Worm (Caenorhabditis elegans) whole organism, young adult: ENCODE results near the gene kin-24.
A peak's percentile ranks its signal among the peaks of the same experiment; 100 is the strongest.

Experiments used
- B0035.1 ChIP-seq: sonication (generic microtip); optimal IDR thresholded peaks from 2 replicates; lab custom pipeline; 2016; ENCODE audit warnings: missing genetic modification characterization, mild to moderate bottlenecking, missing compliant biosample characterization, missing genotype, missing genetic modification reagents
- C06A6.2 ChIP-seq: fragments of 200-800 bp; sonication (Bioruptor generic); conservative IDR thresholded peaks from 2 replicates; pipeline ENCODE4 v1.3.6; 2022; ENCODE audit warnings: missing genetic modification characterization, missing compliant biosample characterization
- F10E7.11 ChIP-seq: sonication (generic microtip); optimal IDR thresholded peaks from 2 replicates; lab custom pipeline; 2017; ENCODE audit warnings: mild to moderate bottlenecking, missing genetic modification characterization, moderate library complexity, missing compliant biosample characterization
- F52B5.7 ChIP-seq: sonication (generic microtip); optimal IDR thresholded peaks from 2 replicates; lab custom pipeline; 2016; ENCODE audit warnings: mild to moderate bottlenecking, missing genetic modification characterization, missing compliant biosample characterization
- Y53F4B.3 ChIP-seq: fragments of 200-800 bp; sonication (Bioruptor generic); IDR thresholded peaks from 2 replicates; pipeline ENCODE4 v1.3.6; 2022; ENCODE audit warnings: missing genetic modification reagents, missing genetic modification characterization, missing compliant biosample characterization
- ZK185.1 ChIP-seq: sonication (generic microtip); optimal IDR thresholded peaks from 2 replicates; lab custom pipeline; 2016; ENCODE audit warnings: mild to moderate bottlenecking, missing genetic modification characterization, missing compliant biosample characterization; ENCODE audit not compliant: poor library complexity, severe bottlenecking
- akir-1 ChIP-seq: fragments of 200-800 bp; sonication (Bioruptor generic); optimal IDR thresholded peaks from 2 replicates; lab custom pipeline; 2018; ENCODE audit warnings: mild to moderate bottlenecking, missing genetic modification characterization, moderate library complexity, missing compliant biosample characterization
- aptf-3 ChIP-seq: fragments of 200-800 bp; sonication (Bioruptor generic); IDR thresholded peaks from 2 replicates; pipeline ENCODE4 v1.3.6; 2022; ENCODE audit warnings: missing genetic modification characterization, missing compliant biosample characterization
- atf-7 ChIP-seq: sonication (generic microtip); optimal IDR thresholded peaks from 2 replicates; lab custom pipeline; 2017; ENCODE audit warnings: mild to moderate bottlenecking, missing genetic modification characterization, missing compliant biosample characterization
- attf-5 ChIP-seq: fragments of 200-800 bp; sonication (Bioruptor generic); optimal IDR thresholded peaks from 2 replicates; lab custom pipeline; 2018; ENCODE audit warnings: mild to moderate bottlenecking, missing genetic modification characterization, missing compliant biosample characterization
- attf-6 ChIP-seq: fragments of 200-800 bp; sonication (Bioruptor generic); IDR thresholded peaks from 2 replicates; pipeline ENCODE4 v1.3.6; 2022; ENCODE audit warnings: missing genetic modification reagents, missing genetic modification characterization, missing compliant biosample characterization
- bed-2 ChIP-seq: fragments of 200-800 bp; sonication (Bioruptor generic); IDR thresholded peaks from 2 replicates; pipeline ENCODE4 v1.3.6; 2022; ENCODE audit warnings: missing genetic modification reagents, missing genetic modification characterization, missing compliant biosample characterization
- cebp-1 ChIP-seq, 2 experiments: fragments of 200-800 bp in 1 of 2; sonication (Bioruptor generic) in 1 of 2; sonication (generic microtip) in 1 of 2; IDR thresholded peaks in 1 of 2; optimal IDR thresholded peaks in 1 of 2; 2 replicates each; pipeline versions ENCODE4 v1.3.6 to Lab custom; 2017 to 2022; ENCODE audit warnings: missing compliant biosample characterization in 2 of 2, missing genetic modification characterization in 2 of 2, mild to moderate bottlenecking in 1 of 2, missing genetic modification reagents in 1 of 2, moderate library complexity in 1 of 2
- ceh-27 ChIP-seq: fragments of 200-800 bp; sonication (Bioruptor generic); optimal IDR thresholded peaks from 2 replicates; lab custom pipeline; 2018; ENCODE audit warnings: mild to moderate bottlenecking, missing genetic modification characterization, moderate library complexity, missing compliant biosample characterization
- chd-7 ChIP-seq: sonication (generic microtip); optimal IDR thresholded peaks from 2 replicates; lab custom pipeline; 2016; ENCODE audit warnings: mild to moderate bottlenecking, missing genetic modification characterization, moderate library complexity, missing compliant biosample characterization
- die-1 ChIP-seq: sonication (generic microtip); optimal IDR thresholded peaks from 2 replicates; lab custom pipeline; 2016; ENCODE audit warnings: missing genotype, mild to moderate bottlenecking, missing genetic modification characterization, missing compliant biosample characterization
- dpl-1 ChIP-seq: fragments of 150-350 bp; optimal IDR thresholded peaks from 2 replicates; lab custom pipeline; 2014; ENCODE audit warnings: missing biosample characterization, missing genetic modification reagents, missing genetic modification characterization
- fkh-3 ChIP-seq: sonication (generic microtip); optimal IDR thresholded peaks from 2 replicates; lab custom pipeline; 2016; ENCODE audit warnings: mild to moderate bottlenecking, missing genetic modification characterization, missing compliant biosample characterization
- let-526 ChIP-seq: fragments of 200-800 bp; sonication (Bioruptor generic); IDR thresholded peaks from 2 replicates; pipeline ENCODE4 v1.3.6; 2022; ENCODE audit warnings: missing genetic modification reagents, missing genetic modification characterization, missing compliant biosample characterization
- lin-54 ChIP-seq: fragments of 200-800 bp; sonication (Bioruptor generic); optimal IDR thresholded peaks from 2 replicates; lab custom pipeline; 2018; ENCODE audit warnings: mild to moderate bottlenecking, missing genetic modification characterization, missing compliant biosample characterization
- lsl-1 ChIP-seq: fragments of 200-800 bp; sonication (Bioruptor generic); optimal IDR thresholded peaks from 2 replicates; lab custom pipeline; 2018; ENCODE audit warnings: mild to moderate bottlenecking, missing genetic modification characterization, moderate library complexity, missing compliant biosample characterization
- madf-10 ChIP-seq: sonication (generic microtip); optimal IDR thresholded peaks from 2 replicates; lab custom pipeline; 2016; ENCODE audit warnings: mild to moderate bottlenecking, missing genetic modification characterization, missing compliant biosample characterization
- madf-8 ChIP-seq: fragments of 200-800 bp; sonication (Bioruptor generic); conservative IDR thresholded peaks from 2 replicates; pipeline ENCODE4 v1.3.6; 2022; ENCODE audit warnings: missing genetic modification reagents, missing genetic modification characterization, missing compliant biosample characterization
- mel-28 ChIP-seq: sonication (generic microtip); optimal IDR thresholded peaks from 2 replicates; lab custom pipeline; 2016; ENCODE audit warnings: borderline replicate concordance, mild to moderate bottlenecking, missing genetic modification characterization, missing compliant biosample characterization
- nfya-2 ChIP-seq: fragments of 200-800 bp; sonication (Bioruptor generic); IDR thresholded peaks from 2 replicates; pipeline ENCODE4 v1.3.6; 2022; ENCODE audit warnings: missing genetic modification reagents, missing genetic modification characterization, missing compliant biosample characterization
- nhr-179 ChIP-seq: sonication (generic microtip); optimal IDR thresholded peaks from 2 replicates; lab custom pipeline; 2016; ENCODE audit warnings: mild to moderate bottlenecking, missing genetic modification characterization, missing compliant biosample characterization
- nhr-90 ChIP-seq: sonication (generic microtip); optimal IDR thresholded peaks from 2 replicates; lab custom pipeline; 2016; ENCODE audit warnings: missing genotype, mild to moderate bottlenecking, missing genetic modification characterization, missing compliant biosample characterization
- repo-1 ChIP-seq: sonication (generic microtip); optimal IDR thresholded peaks from 2 replicates; lab custom pipeline; 2017; ENCODE audit warnings: mild to moderate bottlenecking, missing genetic modification characterization, missing compliant biosample characterization
- sea-2 ChIP-seq: fragments of 200-800 bp; sonication (Bioruptor generic); IDR thresholded peaks from 2 replicates; pipeline ENCODE4 v1.3.6; 2022; ENCODE audit warnings: missing genetic modification characterization, missing compliant biosample characterization
- snpc-1.1 ChIP-seq: sonication (generic microtip); optimal IDR thresholded peaks from 2 replicates; lab custom pipeline; 2017; ENCODE audit warnings: missing genetic modification characterization, mild to moderate bottlenecking, missing compliant biosample characterization, antibody characterized with exemption, moderate library complexity, missing genotype, missing genetic modification reagents; ENCODE audit not compliant: insufficient read depth
- snpc-1.3 ChIP-seq: sonication (generic microtip); optimal IDR thresholded peaks from 2 replicates; lab custom pipeline; 2017; ENCODE audit warnings: missing genetic modification characterization, mild to moderate bottlenecking, missing compliant biosample characterization, antibody characterized with exemption, moderate library complexity, missing genotype, missing genetic modification reagents; ENCODE audit not compliant: insufficient read depth
- snpc-3.4 ChIP-seq: sonication (generic microtip); optimal IDR thresholded peaks from 2 replicates; lab custom pipeline; 2017; ENCODE audit warnings: missing genetic modification characterization, mild to moderate bottlenecking, missing compliant biosample characterization, antibody characterized with exemption, moderate library complexity, missing genotype, missing genetic modification reagents
- snpc-4 ChIP-seq, 5 experiments: fragments of 150-350 bp in 1 of 5; sonication (generic microtip) in 4 of 5; optimal IDR thresholded peaks; 2 replicates each; lab custom pipeline; 2014 to 2018; ENCODE audit warnings: missing genetic modification characterization in 5 of 5, missing biosample characterization in 3 of 5, antibody characterized with exemption in 2 of 5, mild to moderate bottlenecking in 2 of 5, missing compliant biosample characterization in 2 of 5, missing genotype in 2 of 5, moderate library complexity in 2 of 5, missing genetic modification reagents in 1 of 5
- sptf-2 ChIP-seq: fragments of 200-800 bp; sonication (Bioruptor generic); optimal IDR thresholded peaks from 2 replicates; lab custom pipeline; 2018; ENCODE audit warnings: mild to moderate bottlenecking, missing genetic modification characterization, missing compliant biosample characterization
- unc-62 ChIP-seq: fragments of 150-350 bp; optimal IDR thresholded peaks from 2 replicates; lab custom pipeline; 2014; ENCODE audit warnings: missing biosample characterization, missing genetic modification reagents, missing genetic modification characterization
- zfh-2 ChIP-seq: fragments of 200-800 bp; sonication (Bioruptor generic); conservative IDR thresholded peaks from 2 replicates; pipeline ENCODE4 v1.3.6; 2022; ENCODE audit warnings: missing genetic modification reagents, missing genetic modification characterization, missing compliant biosample characterization
- zim-3 ChIP-seq: sonication (generic microtip); optimal IDR thresholded peaks from 2 replicates; lab custom pipeline; 2017; ENCODE audit warnings: mild to moderate bottlenecking, missing genetic modification characterization, moderate library complexity, missing compliant biosample characterization
- ztf-25 ChIP-seq: fragments of 200-800 bp; sonication (Bioruptor generic); IDR thresholded peaks from 2 replicates; pipeline ENCODE4 v1.3.6; 2022; ENCODE audit warnings: missing genetic modification reagents, missing genetic modification characterization, missing compliant biosample characterization
- ztf-28 ChIP-seq: fragments of 200-800 bp; sonication (Bioruptor generic); IDR thresholded peaks from 2 replicates; pipeline ENCODE4 v1.3.6; 2022; ENCODE audit warnings: missing genetic modification reagents, missing genetic modification characterization, missing compliant biosample characterization
- ztf-3 ChIP-seq: fragments of 200-800 bp; sonication (Bioruptor generic); optimal IDR thresholded peaks from 2 replicates; lab custom pipeline; 2018; ENCODE audit warnings: mild to moderate bottlenecking, missing genetic modification characterization, missing compliant biosample characterization

The kin-24 gene

DNA sequence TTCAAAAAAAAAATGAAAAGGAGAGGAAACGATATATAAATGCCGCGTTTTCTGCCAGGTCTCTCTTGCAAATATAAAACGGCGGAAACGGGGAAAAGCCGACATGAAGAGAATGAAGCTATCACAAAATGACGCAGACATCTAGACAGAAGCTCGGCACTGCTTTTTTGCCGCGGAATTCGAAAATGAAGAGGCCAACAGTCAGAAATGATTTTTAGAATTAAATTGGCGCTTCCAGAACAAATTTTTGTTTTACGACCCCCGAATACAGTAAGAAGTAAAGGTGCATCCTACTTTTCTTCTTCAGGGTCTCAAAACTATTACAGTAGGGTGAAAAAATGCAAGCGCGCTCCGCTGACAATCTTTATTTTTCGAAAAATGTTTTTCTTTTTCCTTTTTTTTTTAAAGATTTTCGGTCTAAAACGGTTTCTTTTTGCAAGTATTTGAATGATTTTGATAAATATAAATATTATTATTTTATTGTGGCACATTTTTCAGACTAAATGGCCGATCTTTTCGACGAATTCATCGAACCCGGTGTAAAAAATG lies 15.6 kb downstream of the kin-24 start, which contains the start of gene mtr-4 (continued):
- TF ChIP-seq bed-2 (no peak), ztf-28 (GFP tag; lab: Robert Waterston, UW) (no peak), attf-6 (GFP tag; lab: Robert Waterston, UW) (0 out of 2 replicates have a peak, but pooled peaks have one; percentile 17), ceh-27 (no peak), snpc-1.1 (no peak), nhr-179 (no peak), F52B5.7 (no peak), ztf-25 (GFP tag; lab: Robert Waterston, UW) (no peak), snpc-3.4 (tag; lab: Kevin White, UChicago) (peak; percentile 27), snpc-4 (GFP tag; optimal IDR thresholded peaks at IDR 0.05; lab: Kevin White, UChicago) (peak; percentile 64), snpc-4 (tag; optimal IDR thresholded peaks at IDR 0.05; lab: Kevin White, UChicago) (peak in 3 of 4 experiments; percentile 9 to 71 (median 69)), C06A6.2 (GFP tag; lab: Robert Waterston, UW) (no peak), aptf-3 (GFP tag; lab: Robert Waterston, UW) (no peak), attf-5 (GFP tag; lab: Kevin White, UChicago) (peak; percentile 71), ztf-3 (GFP tag; lab: Kevin White, UChicago) (no peak), die-1 (tag; lab: Kevin White, UChicago) (no peak), ZK185.1 (no peak), let-526 (GFP tag; lab: Robert Waterston, UW) (no peak), sptf-2 (no peak), Y53F4B.3 (GFP tag; lab: Robert Waterston, UW) (no peak), B0035.1 (no peak), dpl-1 (GFP tag; lab: Kevin White, UChicago) (peak; percentile 45), fkh-3 (tag; lab: Kevin White, UChicago) (no peak), cebp-1 (GFP tag; IDR thresholded peaks at IDR 0.05; lab: Robert Waterston, UW) (no peak), cebp-1 (tag; optimal IDR thresholded peaks at IDR 0.05; lab: Kevin White, UChicago) (no peak), repo-1 (tag; lab: Kevin White, UChicago) (no peak), madf-8 (GFP tag; lab: Robert Waterston, UW) (peak; percentile 90), lin-54 (GFP tag; lab: Kevin White, UChicago) (peak; percentile 62), mel-28 (tag; lab: Kevin White, UChicago) (no peak), madf-10 (tag; lab: Kevin White, UChicago) (no peak)

DNA sequence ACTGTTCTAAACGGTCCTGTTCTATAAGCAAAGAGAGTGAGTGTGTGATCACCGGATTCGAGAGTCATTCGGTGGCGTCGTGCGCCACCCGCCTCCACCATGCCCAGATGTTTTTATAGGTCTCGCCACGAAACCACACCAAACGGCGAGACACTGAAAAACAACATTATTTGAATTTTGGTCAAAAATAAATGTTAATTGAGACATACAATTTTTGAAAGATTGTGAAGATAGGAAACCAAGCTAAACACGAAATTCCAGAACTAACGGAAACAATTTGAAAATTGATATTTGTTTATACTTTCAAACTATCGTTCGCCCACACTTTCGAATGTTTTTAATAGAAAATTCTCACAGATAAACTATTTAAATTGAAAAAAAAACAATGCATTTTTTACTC lies 16.4 kb downstream of the kin-24 start, which contains the start of gene catp-6:
TSS of gene catp-6 (minus strand) at position 101 of the 400 bp plus-strand sequence.
- no peak for TF ChIP-seq chd-7
- no peak for TF ChIP-seq F10E7.11 (tag; lab: Kevin White, UChicago)
- no peak for TF ChIP-seq snpc-1.3 (tag; lab: Kevin White, UChicago)
- TF ChIP-seq sea-2 = no peak
- TF ChIP-seq unc-62 = no peak
- no peak for TF ChIP-seq nhr-90
- TF ChIP-seq zim-3 (tag; lab: Kevin White, UChicago) = no peak
- no peak for TF ChIP-seq akir-1 (GFP tag; lab: Kevin White, UChicago)
- TF ChIP-seq nfya-2 (GFP tag; lab: Robert Waterston, UW) = no peak
- TF ChIP-seq madf-10 (tag; lab: Kevin White, UChicago) = no peak
- no peak for TF ChIP-seq die-1 (tag; lab: Kevin White, UChicago)
- no peak for TF ChIP-seq lsl-1 (GFP tag; lab: Kevin White, UChicago)
- TF ChIP-seq zfh-2 (GFP tag; lab: Robert Waterston, UW) = no peak
- TF ChIP-seq atf-7 (tag; lab: Kevin White, UChicago) = no peak
